Fruit fly (Drosophila melanogaster): ENCODE data around the gene LysX.
A peak's percentile ranks its signal among the peaks of the same experiment; 100 is the strongest.

Gene LysX

DNA sequence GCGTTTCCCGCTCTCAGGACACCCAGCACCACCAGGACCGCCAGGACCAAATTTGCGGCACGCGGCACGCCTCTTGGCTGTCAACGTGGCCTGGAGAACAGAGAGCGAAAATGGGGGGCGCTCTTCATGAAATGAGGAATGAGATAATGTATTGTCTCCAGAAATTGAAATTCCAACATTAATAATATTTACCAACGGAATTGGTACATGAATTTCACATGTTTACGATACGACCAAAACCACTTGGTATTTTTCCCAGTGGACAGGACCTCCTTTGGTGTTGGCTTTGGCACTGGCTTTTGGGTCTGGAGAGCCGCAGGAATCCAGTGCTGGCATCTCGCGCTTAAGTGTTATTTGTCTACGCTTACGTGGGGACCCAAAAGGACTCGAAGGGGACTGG lies 11.6 kb downstream of the LysX start (continued):
- TF ChIP-seq NC2β (GFP tag; optimal IDR thresholded peaks at IDR 0.05) (no peak), CG31441 (GFP tag; IDR thresholded peaks at IDR 0.05) (no peak), CG33557 (GFP tag; optimal IDR thresholded peaks at IDR 0.05) (no peak), Six4 (GFP tag; optimal IDR thresholded peaks at IDR 0.05) (no peak), Oli (tag; optimal IDR thresholded peaks at IDR 0.05) (no peak), Poxn (GFP tag; IDR thresholded peaks at IDR 0.05) (no peak), ewg (GFP tag; optimal IDR thresholded peaks at IDR 0.05) (no peak), Meics (GFP tag; optimal IDR thresholded peaks at IDR 0.05) (peak; percentile 44), CG3281 (GFP tag; optimal IDR thresholded peaks at IDR 0.05) (no peak), CG32532 (GFP tag; IDR thresholded peaks at IDR 0.05) (peak; percentile 48), CG4328 (GFP tag; optimal IDR thresholded peaks at IDR 0.05) (no peak), sc (optimal IDR thresholded peaks at IDR 0.05) (no peak), sc (GFP tag; optimal IDR thresholded peaks at IDR 0.05) (no peak), CG34224 (GFP tag; IDR thresholded peaks at IDR 0.05; ENCODE audit: partially characterized antibody) (no peak), CG15696 (tag; optimal IDR thresholded peaks at IDR 0.05) (no peak), CG17328 (GFP tag; IDR thresholded peaks at IDR 0.05) (0 out of 2 replicates have a peak, but pooled peaks have one; percentile 13), Sox100B (GFP tag; optimal IDR thresholded peaks at IDR 0.05) (no peak), CG31388 (GFP tag; optimal IDR thresholded peaks at IDR 0.05) (no peak), phol (tag; optimal IDR thresholded peaks at IDR 0.05) (no peak), sens-2 (GFP tag; IDR thresholded peaks at IDR 0.05) (no peak), CG10979 (tag; optimal IDR thresholded peaks at IDR 0.05) (no peak), CG4617 (GFP tag; optimal IDR thresholded peaks at IDR 0.05; ENCODE audit: borderline replicate concordance) (no peak), CG6254 (GFP tag; optimal IDR thresholded peaks at IDR 0.05) (no peak), Oaz (GFP tag; IDR thresholded peaks at IDR 0.05) (0 out of 2 replicates have a peak, but pooled peaks have one; percentile 27), CG13775 (GFP tag; optimal IDR thresholded peaks at IDR 0.05) (no peak), CG8944 (GFP tag; optimal IDR thresholded peaks at IDR 0.05) (no peak), bowl (GFP tag; IDR thresholded peaks at IDR 0.05) (no peak), cwo (GFP tag; optimal IDR thresholded peaks at IDR 0.05) (peak; percentile 31), hth (optimal IDR thresholded peaks at IDR 0.05) (no peak), CG10366 (GFP tag; IDR thresholded peaks at IDR 0.05) (no peak), CG2678 (tag; optimal IDR thresholded peaks at IDR 0.05) (peak; percentile 41), CG12236 (GFP tag; optimal IDR thresholded peaks at IDR 0.05) (no peak), toy (GFP tag; IDR thresholded peaks at IDR 0.05) (no peak), onecut (GFP tag; IDR thresholded peaks at IDR 0.05) (no peak), CG11696 (GFP tag; IDR thresholded peaks at IDR 0.05) (no peak), scrt (GFP tag; optimal IDR thresholded peaks at IDR 0.05) (peak; percentile 17), H15 (GFP tag; IDR thresholded peaks at IDR 0.05) (no peak), CG11247 (GFP tag; IDR thresholded peaks at IDR 0.05) (peak; percentile 45), caup (GFP tag; optimal IDR thresholded peaks at IDR 0.05; ENCODE audit: severe bottlenecking) (no peak), Ets65A (GFP tag) (peak; percentile 87), Dp (GFP tag; optimal IDR thresholded peaks at IDR 0.05) (no peak), CG7987 (GFP tag; optimal IDR thresholded peaks at IDR 0.05) (no peak), nom (GFP tag; optimal IDR thresholded peaks at IDR 0.05) (no peak), HLH54F (GFP tag; optimal IDR thresholded peaks at IDR 0.05) (no peak), CG42726 (GFP tag; IDR thresholded peaks at IDR 0.05; ENCODE audit: partially characterized antibody) (no peak), CG5245 (GFP tag; optimal IDR thresholded peaks at IDR 0.05) (no peak), ATbp (GFP tag; optimal IDR thresholded peaks at IDR 0.05) (no peak), Side (GFP tag; optimal IDR thresholded peaks at IDR 0.05) (no peak), schlank (tag; optimal IDR thresholded peaks at IDR 0.05) (no peak), Ptx1 (GFP tag; IDR thresholded peaks at IDR 0.05) (peak; percentile 35; the same call in 1 of the 2 replicates), ac (GFP tag; optimal IDR thresholded peaks at IDR 0.05) (no peak), mam (GFP tag; optimal IDR thresholded peaks at IDR 0.05) (peak; percentile 20)
